Worm (Caenorhabditis elegans) whole organism, L4/young adult: Measurements from ENCODE around the gene set-5.

Experiments
- W03F9.2 ChIP-seq: fragments of 150-350 bp; optimal IDR thresholded peaks from 2 replicates; lab custom pipeline; 2014; ENCODE audit warnings: missing biosample characterization, missing genetic modification characterization
- dao-5 ChIP-seq: sonication (generic microtip); optimal IDR thresholded peaks from 2 replicates; lab custom pipeline; 2016; ENCODE audit warnings: missing genotype, missing genetic modification characterization, moderate library complexity, missing compliant biosample characterization
- him-1 ChIP-seq: sonication (generic microtip); optimal IDR thresholded peaks from 2 replicates; lab custom pipeline; 2016; ENCODE audit warnings: missing genotype, missing genetic modification reagents, missing genetic modification characterization, missing compliant biosample characterization

DNA sequence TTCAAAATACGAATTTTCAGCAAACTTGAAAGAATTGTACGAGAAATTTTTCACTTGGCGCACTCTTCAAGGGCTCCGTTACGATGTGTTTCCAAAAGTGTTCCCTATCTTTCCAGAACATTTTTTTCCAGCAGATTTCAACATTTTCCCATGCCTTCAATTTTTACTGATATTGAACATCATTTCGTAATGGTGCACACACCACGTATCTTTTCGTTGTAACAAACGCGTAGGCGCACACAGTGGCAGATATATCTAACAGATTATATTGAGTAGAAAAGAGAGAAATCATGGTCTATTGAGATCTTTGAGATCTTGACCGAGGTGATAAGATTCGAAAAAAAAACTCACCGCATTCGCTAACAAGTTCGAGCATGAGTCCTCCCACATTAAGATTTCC lies 3.1 kb upstream of the set-5 start:
- no peak for TF ChIP-seq him-1 (tag; lab: Kevin White, UChicago)
- TF ChIP-seq W03F9.2 (tag; lab: Kevin White, UChicago), result no peak
- no peak for TF ChIP-seq dao-5 (tag; lab: Kevin White, UChicago)
